Fruit fly (Drosophila melanogaster) whole organism, embryonic: ENCODE measurements around the gene CG1024.

Source experiments
- Bdp1 ChIP-seq: fragments of 200-800 bp; sonication (Bioruptor generic); optimal IDR thresholded peaks from 3 replicates; lab custom pipeline; 2016; ENCODE audit warnings: missing biosample characterization, missing genetic modification characterization
- Bteb2 ChIP-seq: fragments of 200-800 bp; sonication (Bioruptor generic); optimal IDR thresholded peaks from 2 replicates; lab custom pipeline; 2016; ENCODE audit warnings: missing biosample characterization, missing genetic modification characterization
- CG11085 ChIP-seq: fragments of 200-800 bp; sonication (Bioruptor generic); IDR thresholded peaks from 2 replicates; pipeline ENCODE4 v1.3.6; 2022; ENCODE audit warnings: missing biosample characterization, missing genetic modification characterization
- CG15479 ChIP-seq: fragments of 200-800 bp; sonication (Bioruptor generic); optimal IDR thresholded peaks from 3 replicates; lab custom pipeline; 2019; ENCODE audit warnings: missing biosample characterization, mild to moderate bottlenecking, missing genetic modification characterization, moderate library complexity
- CG15601 ChIP-seq: fragments of 200-800 bp; sonication (Bioruptor generic); optimal IDR thresholded peaks from 3 replicates; lab custom pipeline; 2019; ENCODE audit warnings: missing biosample characterization, mild to moderate bottlenecking, missing genetic modification characterization, moderate library complexity
- CG16813 ChIP-seq: fragments of 200-800 bp; sonication (Bioruptor generic); IDR thresholded peaks from 3 replicates; pipeline ENCODE4 v1.3.6; 2022; ENCODE audit warnings: missing biosample characterization, missing genetic modification characterization; ENCODE audit not compliant: partially characterized antibody
- CG17328 ChIP-seq: fragments of 200-800 bp; sonication (Bioruptor generic); IDR thresholded peaks from 2 replicates; pipeline ENCODE4 v1.3.6; 2022; ENCODE audit warnings: missing biosample characterization, missing genetic modification characterization
- CG1792 ChIP-seq: fragments of 200-800 bp; sonication (Bioruptor generic); optimal IDR thresholded peaks from 2 replicates; lab custom pipeline; 2016; ENCODE audit warnings: missing biosample characterization, missing genetic modification characterization
- CG2116 ChIP-seq: fragments of 200-800 bp; sonication (Bioruptor generic); optimal IDR thresholded peaks from 3 replicates; lab custom pipeline; 2018; ENCODE audit warnings: missing biosample characterization, mild to moderate bottlenecking, missing genetic modification characterization
- CG2199 ChIP-seq: fragments of 200-800 bp; sonication (Bioruptor generic); IDR thresholded peaks from 3 replicates; pipeline ENCODE4 v1.3.6; 2022; ENCODE audit warnings: missing biosample characterization, missing genetic modification characterization
- CG30403 ChIP-seq: fragments of 200-800 bp; sonication (Bioruptor generic); optimal IDR thresholded peaks from 3 replicates; lab custom pipeline; 2016; ENCODE audit warnings: missing biosample characterization, missing genetic modification characterization
- CG32532 ChIP-seq: fragments of 200-800 bp; sonication (Bioruptor generic); IDR thresholded peaks from 2 replicates; pipeline ENCODE4 v1.3.6; 2022; ENCODE audit warnings: missing biosample characterization, missing genetic modification characterization
- CG4730 ChIP-seq: fragments of 200-800 bp; sonication (Bioruptor generic); IDR thresholded peaks from 2 replicates; pipeline ENCODE4 v1.3.6; 2022; ENCODE audit warnings: missing biosample characterization, missing genetic modification characterization
- CG6813 ChIP-seq: fragments of 200-800 bp; sonication (Bioruptor generic); optimal IDR thresholded peaks from 2 replicates; lab custom pipeline; 2017; ENCODE audit warnings: missing biosample characterization, missing genetic modification characterization, mild to moderate bottlenecking, moderate library complexity, missing genetic modification reagents
- D ChIP-seq, 2 experiments: fragments of 200-800 bp in 1 of 2; fragments of >200 bp in 1 of 2; sonication (Bioruptor generic) in 1 of 2; optimal IDR thresholded peaks; 2 replicates in 1 of 2; 3 replicates in 1 of 2; lab custom pipeline; 2017; ENCODE audit warnings: mild to moderate bottlenecking in 1 of 2, missing biosample characterization in 1 of 2, missing genetic modification characterization in 1 of 2, missing genetic modification reagents in 1 of 2
- Dref ChIP-seq: fragments of 200-800 bp; sonication (Bioruptor generic); IDR thresholded peaks from 2 replicates; pipeline ENCODE4 v1.3.6; 2022; ENCODE audit warnings: missing biosample characterization, missing genetic modification characterization
- Ets65A ChIP-seq: fragments of 200-800 bp; sonication (Bioruptor generic); peaks from one replicate; lab custom pipeline; 2016; ENCODE audit warnings: missing biosample characterization, missing genetic modification characterization
- H2.0 ChIP-seq: fragments of 200-800 bp; sonication (Bioruptor generic); IDR thresholded peaks from 2 replicates; pipeline ENCODE4 v1.3.6; 2022; ENCODE audit warnings: missing biosample characterization, missing genetic modification characterization
- Meics ChIP-seq: fragments of 200-800 bp; sonication (Bioruptor generic); optimal IDR thresholded peaks from 2 replicates; lab custom pipeline; 2017; ENCODE audit warnings: missing biosample characterization, mild to moderate bottlenecking, missing genetic modification characterization
- NC2β ChIP-seq: fragments of 200-800 bp; sonication (Bioruptor generic); optimal IDR thresholded peaks from 2 replicates; lab custom pipeline; 2016; ENCODE audit warnings: missing biosample characterization, missing genetic modification characterization
- Nf-YB ChIP-seq: fragments of 200-800 bp; sonication (Bioruptor generic); optimal IDR thresholded peaks from 3 replicates; lab custom pipeline; 2019; ENCODE audit warnings: missing biosample characterization, mild to moderate bottlenecking, missing genetic modification characterization, moderate library complexity
- Pdp1 ChIP-seq, 2 experiments: fragments of 200-800 bp; sonication (Bioruptor generic); optimal IDR thresholded peaks; 3 replicates each; lab custom pipeline; 2016; ENCODE audit warnings: missing biosample characterization in 2 of 2, missing genetic modification characterization in 2 of 2, mild to moderate bottlenecking in 1 of 2, moderate library complexity in 1 of 2
- Rfx ChIP-seq: fragments of 200-800 bp; sonication (Bioruptor generic); IDR thresholded peaks from 2 replicates; pipeline ENCODE4 v1.3.6; 2022; ENCODE audit warnings: missing biosample characterization, missing genetic modification characterization
- Side ChIP-seq: fragments of 200-800 bp; sonication (Bioruptor generic); optimal IDR thresholded peaks from 2 replicates; lab custom pipeline; 2016; ENCODE audit warnings: missing biosample characterization, missing genetic modification characterization
- cad ChIP-seq: fragments of >200 bp; optimal IDR thresholded peaks from 2 replicates; lab custom pipeline; 2017; ENCODE audit warnings: missing biosample characterization, missing genetic modification characterization
- ci ChIP-seq: fragments of 200-800 bp; sonication (Bioruptor generic); IDR thresholded peaks from 3 replicates; pipeline ENCODE4 v1.3.6; 2022; ENCODE audit warnings: missing biosample characterization, missing genetic modification characterization
- crc ChIP-seq: fragments of 200-800 bp; sonication (Bioruptor generic); optimal IDR thresholded peaks from 2 replicates; lab custom pipeline; 2016; ENCODE audit warnings: missing biosample characterization, missing genetic modification characterization
- croc ChIP-seq: fragments of 200-800 bp; sonication (Bioruptor generic); conservative IDR thresholded peaks from 3 replicates; pipeline ENCODE4 v1.3.6; 2022; ENCODE audit warnings: missing biosample characterization, missing genetic modification characterization
- da ChIP-seq: fragments of 200-800 bp; sonication (Bioruptor generic); optimal IDR thresholded peaks from 2 replicates; lab custom pipeline; 2016; ENCODE audit warnings: missing biosample characterization, missing genetic modification characterization
- esg ChIP-seq: fragments of 200-800 bp; sonication (Bioruptor generic); conservative IDR thresholded peaks from 2 replicates; pipeline ENCODE4 v1.3.6; 2022; ENCODE audit warnings: missing biosample characterization, missing genetic modification characterization
- fd102C ChIP-seq: fragments of 200-800 bp; sonication (Bioruptor generic); optimal IDR thresholded peaks from 2 replicates; lab custom pipeline; 2018; ENCODE audit warnings: missing biosample characterization, mild to moderate bottlenecking, missing genetic modification characterization, moderate library complexity
- fru ChIP-seq: fragments of >200 bp; optimal IDR thresholded peaks from 2 replicates; lab custom pipeline; 2017
- gem ChIP-seq: fragments of 200-800 bp; sonication (Bioruptor generic); optimal IDR thresholded peaks from 2 replicates; lab custom pipeline; 2019; ENCODE audit warnings: missing biosample characterization, mild to moderate bottlenecking, missing genetic modification characterization, moderate library complexity
- ham ChIP-seq: fragments of 200-800 bp; sonication (Bioruptor generic); IDR thresholded peaks from 2 replicates; pipeline ENCODE4 v1.3.6; 2022; ENCODE audit warnings: missing biosample characterization, missing genetic modification characterization
- hb ChIP-seq: fragments of 200-800 bp; sonication (Bioruptor generic); IDR thresholded peaks from 3 replicates; pipeline ENCODE4 v1.3.6; 2022; ENCODE audit warnings: missing biosample characterization, missing genetic modification characterization; ENCODE audit not compliant: partially characterized antibody
- her ChIP-seq: fragments of 200-800 bp; sonication (Bioruptor generic); optimal IDR thresholded peaks from 2 replicates; lab custom pipeline; 2016; ENCODE audit warnings: missing biosample characterization, missing genetic modification characterization
- jumu ChIP-seq: fragments of 200-800 bp; sonication (Bioruptor generic); optimal IDR thresholded peaks from 3 replicates; lab custom pipeline; 2016; ENCODE audit warnings: missing biosample characterization, missing genetic modification characterization
- lmd ChIP-seq: fragments of 200-800 bp; sonication (Bioruptor generic); IDR thresholded peaks from 2 replicates; pipeline ENCODE4 v1.3.6; 2022; ENCODE audit warnings: missing biosample characterization, missing genetic modification characterization
- lov ChIP-seq, 2 experiments: fragments of 200-800 bp in 1 of 2; fragments of >200 bp in 1 of 2; sonication (Bioruptor generic) in 1 of 2; IDR thresholded peaks in 1 of 2; optimal IDR thresholded peaks in 1 of 2; 2 replicates in 1 of 2; 3 replicates in 1 of 2; pipeline versions ENCODE4 v1.3.6 to Lab custom; 2017 to 2022; ENCODE audit warnings: missing biosample characterization in 1 of 2, missing genetic modification characterization in 1 of 2
- maf-S ChIP-seq: fragments of 200-800 bp; sonication (Bioruptor generic); optimal IDR thresholded peaks from 2 replicates; lab custom pipeline; 2016; ENCODE audit warnings: missing biosample characterization, missing genetic modification characterization
- nerfin-1 ChIP-seq: fragments of 200-800 bp; sonication (Bioruptor generic); optimal IDR thresholded peaks from 3 replicates; lab custom pipeline; 2019; ENCODE audit warnings: missing biosample characterization, mild to moderate bottlenecking, missing genetic modification characterization, moderate library complexity
- org-1 ChIP-seq: fragments of 200-800 bp; sonication (Bioruptor generic); optimal IDR thresholded peaks from 2 replicates; lab custom pipeline; 2017; ENCODE audit warnings: missing biosample characterization, missing genetic modification characterization
- pfk ChIP-seq: fragments of 200-800 bp; sonication (Bioruptor generic); optimal IDR thresholded peaks from 2 replicates; lab custom pipeline; 2018; ENCODE audit warnings: missing biosample characterization, mild to moderate bottlenecking, missing genetic modification characterization, moderate library complexity
- ranshi ChIP-seq: fragments of 200-800 bp; sonication (Bioruptor generic); IDR thresholded peaks from 2 replicates; pipeline ENCODE4 v1.3.6; 2022; ENCODE audit warnings: missing biosample characterization, missing genetic modification characterization
- salm ChIP-seq: fragments of 200-800 bp; sonication (Bioruptor generic); optimal IDR thresholded peaks from 2 replicates; lab custom pipeline; 2018; ENCODE audit warnings: missing biosample characterization, mild to moderate bottlenecking, missing genetic modification characterization
- slbo ChIP-seq: fragments of 200-800 bp; sonication (Bioruptor generic); IDR thresholded peaks from 2 replicates; pipeline ENCODE4 v1.3.6; 2022; ENCODE audit warnings: missing biosample characterization, missing genetic modification characterization
- sna ChIP-seq: fragments of 200-800 bp; sonication (Bioruptor generic); IDR thresholded peaks from 2 replicates; pipeline ENCODE4 v1.3.6; 2022; ENCODE audit warnings: missing biosample characterization, missing genetic modification characterization; ENCODE audit not compliant: partially characterized antibody
- sr ChIP-seq: fragments of 200-800 bp; sonication (Bioruptor generic); IDR thresholded peaks from 3 replicates; pipeline ENCODE4 v1.3.6; 2022; ENCODE audit warnings: missing biosample characterization, missing genetic modification characterization
- stc ChIP-seq: fragments of 200-800 bp; sonication (Bioruptor generic); IDR thresholded peaks from 2 replicates; pipeline ENCODE4 v1.3.6; 2022; ENCODE audit warnings: missing biosample characterization, missing genetic modification characterization
- vnd ChIP-seq: fragments of 200-800 bp; sonication (Bioruptor generic); IDR thresholded peaks from 3 replicates; pipeline ENCODE4 v1.3.6; 2022; ENCODE audit warnings: missing biosample characterization, missing genetic modification characterization; ENCODE audit not compliant: partially characterized antibody

CG1024 gene

dm6 chr3R:6368100-6368499 is 12.0 kb downstream of the CG1024 start, which contains the start of gene CG42724 (continued):
- TF ChIP-seq Pdp1 (GFP tag; optimal IDR thresholded peaks at IDR 0.05; lab: Kevin White, UChicago), result peak; percentile 74 to 80
- TF ChIP-seq ham (GFP tag; lab: Robert Waterston, UW), result no peak
- TF ChIP-seq lov (optimal IDR thresholded peaks at IDR 0.05; lab: Kevin White, UChicago), result no peak
- TF ChIP-seq lov (GFP tag; IDR thresholded peaks at IDR 0.05; lab: Robert Waterston, UW), result 0 out of 3 replicates have a peak, but pooled peaks have one; percentile 32
- TF ChIP-seq Side, result peak; percentile 77
- TF ChIP-seq croc, result peak; percentile 35; the same call in 1 of the 3 replicates
- TF ChIP-seq nerfin-1 (tag; lab: Kevin White, UChicago), result no peak
- TF ChIP-seq CG4730 (GFP tag; lab: Robert Waterston, UW), result peak; percentile 36; the same call in 1 of the 2 replicates
- peak; percentile 34 for TF ChIP-seq da (GFP tag; lab: Kevin White, UChicago)
- TF ChIP-seq fd102C (GFP tag; lab: Kevin White, UChicago), result no peak
- peak; percentile 46 for TF ChIP-seq esg (GFP tag; lab: Robert Waterston, UW)
- no peak for TF ChIP-seq salm
- TF ChIP-seq sr (GFP tag; lab: Robert Waterston, UW), result no peak
- TF ChIP-seq CG15479, result peak; percentile 37
- peak; percentile 68 for TF ChIP-seq CG32532 (GFP tag; lab: Robert Waterston, UW)
- peak; percentile 49 for TF ChIP-seq Bdp1 (GFP tag; lab: Kevin White, UChicago)
- TF ChIP-seq CG1792, result peak; percentile 46
- no peak for TF ChIP-seq CG11085 (GFP tag; lab: Robert Waterston, UW)
- peak; percentile 79 for TF ChIP-seq ci
- TF ChIP-seq D (optimal IDR thresholded peaks at IDR 0.05; lab: Kevin White, UChicago), result peak; percentile 72
- no peak for TF ChIP-seq D (GFP tag; optimal IDR thresholded peaks at IDR 0.05; lab: Kevin White, UChicago)
- no peak for TF ChIP-seq CG6813 (GFP tag; lab: Kevin White, UChicago)
- TF ChIP-seq H2.0 (GFP tag; lab: Robert Waterston, UW), result peak; percentile 63
- TF ChIP-seq gem (tag; lab: Kevin White, UChicago), result no peak
- peak; percentile 80 for TF ChIP-seq Rfx (GFP tag; lab: Robert Waterston, UW)
- peak; percentile 77 for TF ChIP-seq slbo (GFP tag; lab: Robert Waterston, UW)
- TF ChIP-seq NC2β (GFP tag; lab: Kevin White, UChicago), result peak; percentile 73
- peak; percentile 72 for TF ChIP-seq ranshi
- TF ChIP-seq CG17328, result 0 out of 2 replicates have a peak, but pooled peaks have one; percentile 30
- TF ChIP-seq CG2116 (GFP tag; lab: Kevin White, UChicago), result peak; percentile 43
- no peak for TF ChIP-seq CG15601 (tag; lab: Kevin White, UChicago)
- peak; percentile 46 for TF ChIP-seq crc
- peak; percentile 62; the same call in 2 of the 3 replicates for TF ChIP-seq CG16813
- TF ChIP-seq Nf-YB (GFP tag; lab: Kevin White, UChicago), result no peak
- TF ChIP-seq fru, result peak; percentile 60
- peak; percentile 37; the same call in 1 of the 3 replicates for TF ChIP-seq vnd (GFP tag; lab: Robert Waterston, UW)
- peak; percentile 65 for TF ChIP-seq maf-S (GFP tag; lab: Kevin White, UChicago)
- TF ChIP-seq org-1 (GFP tag; lab: Kevin White, UChicago), result peak; percentile 43
- peak; percentile 100 for TF ChIP-seq Meics (GFP tag; lab: Kevin White, UChicago)
- TF ChIP-seq Bteb2 (GFP tag; lab: Kevin White, UChicago), result peak; percentile 68
- TF ChIP-seq her (GFP tag; lab: Kevin White, UChicago), result peak; percentile 79
- TF ChIP-seq jumu (GFP tag; lab: Kevin White, UChicago), result peak; percentile 86
- TF ChIP-seq hb, result no peak
- 0 out of 3 replicates have a peak, but pooled peaks have one; percentile 55 for TF ChIP-seq CG2199
- TF ChIP-seq CG30403 (GFP tag; lab: Kevin White, UChicago), result peak; percentile 71
- TF ChIP-seq pfk, result no peak
- peak; percentile 55 for TF ChIP-seq lmd (GFP tag; lab: Robert Waterston, UW)
- TF ChIP-seq stc (GFP tag; lab: Robert Waterston, UW), result peak; percentile 44; the same call in 1 of the 2 replicates
- 0 out of 2 replicates have a peak, but pooled peaks have one; percentile 13 for TF ChIP-seq sna
- TF ChIP-seq cad (GFP tag; lab: Kevin White, UChicago), result no peak
- TF ChIP-seq Ets65A (GFP tag; lab: Kevin White, UChicago), result peak; percentile 98
- TF ChIP-seq Dref (GFP tag; lab: Robert Waterston, UW), result peak; percentile 79
